Fruit fly (Drosophila melanogaster) whole organism, embryonic: Measurements from ENCODE around the gene CG13096.
A peak's percentile ranks its signal among the peaks of the same experiment; 100 is the strongest.

Source experiments
- CG10147 ChIP-seq: fragments of 200-800 bp; sonication (Bioruptor generic); optimal IDR thresholded peaks from 2 replicates; lab custom pipeline; 2019; ENCODE audit warnings: missing biosample characterization, mild to moderate bottlenecking, missing genetic modification characterization, moderate library complexity
- CG10321 ChIP-seq: fragments of 200-800 bp; sonication (Bioruptor generic); IDR thresholded peaks from 2 replicates; pipeline ENCODE4 v1.3.6; 2022; ENCODE audit warnings: missing biosample characterization, missing genetic modification characterization
- CG10565 ChIP-seq: fragments of 200-800 bp; sonication (Bioruptor generic); optimal IDR thresholded peaks from 3 replicates; lab custom pipeline; 2016; ENCODE audit warnings: missing biosample characterization, mild to moderate bottlenecking, missing genetic modification characterization
- CG10654 ChIP-seq: fragments of 200-800 bp; sonication (Bioruptor generic); optimal IDR thresholded peaks from 2 replicates; lab custom pipeline; 2016; ENCODE audit warnings: missing biosample characterization, missing genetic modification characterization
- CG10959 ChIP-seq: fragments of 200-800 bp; sonication (Bioruptor generic); IDR thresholded peaks from 2 replicates; pipeline ENCODE4 v1.3.6; 2022; ENCODE audit warnings: missing biosample characterization, missing genetic modification characterization
- CG11398 ChIP-seq: fragments of 200-800 bp; sonication (Bioruptor generic); optimal IDR thresholded peaks from 2 replicates; lab custom pipeline; 2016; ENCODE audit warnings: missing biosample characterization, missing genetic modification characterization
- CG11695 ChIP-seq: fragments of 200-800 bp; sonication (Bioruptor generic); IDR thresholded peaks from 3 replicates; pipeline ENCODE4 v1.3.6; 2022; ENCODE audit warnings: missing biosample characterization, missing genetic modification characterization
- CG12236 ChIP-seq: fragments of 200-800 bp; sonication (Bioruptor generic); optimal IDR thresholded peaks from 2 replicates; lab custom pipeline; 2016; ENCODE audit warnings: missing biosample characterization, missing genetic modification characterization
- CG13894 ChIP-seq: fragments of 200-800 bp; sonication (Bioruptor generic); optimal IDR thresholded peaks from 3 replicates; lab custom pipeline; 2018; ENCODE audit warnings: missing biosample characterization, mild to moderate bottlenecking, missing genetic modification characterization, moderate library complexity
- CG14014 ChIP-seq: fragments of 200-800 bp; sonication (Bioruptor generic); IDR thresholded peaks from 2 replicates; pipeline ENCODE4 v1.3.6; 2022; ENCODE audit warnings: missing biosample characterization, missing genetic modification characterization
- CG1603 ChIP-seq: fragments of 200-800 bp; sonication (Bioruptor generic); optimal IDR thresholded peaks from 2 replicates; lab custom pipeline; 2019; ENCODE audit warnings: missing biosample characterization, mild to moderate bottlenecking, missing genetic modification characterization, moderate library complexity
- CG1647 ChIP-seq: fragments of 200-800 bp; sonication (Bioruptor generic); optimal IDR thresholded peaks from 3 replicates; lab custom pipeline; 2016; ENCODE audit warnings: missing biosample characterization, missing genetic modification characterization
- CG17912 ChIP-seq: fragments of 200-800 bp; sonication (Bioruptor generic); optimal IDR thresholded peaks from 2 replicates; lab custom pipeline; 2018; ENCODE audit warnings: missing biosample characterization, mild to moderate bottlenecking, missing genetic modification characterization
- CG31365 ChIP-seq: fragments of 200-800 bp; sonication (Bioruptor generic); optimal IDR thresholded peaks from 2 replicates; lab custom pipeline; 2018; ENCODE audit warnings: missing biosample characterization, mild to moderate bottlenecking, missing genetic modification characterization
- CG3407 ChIP-seq: fragments of 200-800 bp; sonication (Bioruptor generic); optimal IDR thresholded peaks from 2 replicates; lab custom pipeline; 2018; ENCODE audit warnings: missing biosample characterization, mild to moderate bottlenecking, missing genetic modification characterization
- CG4730 ChIP-seq: fragments of 200-800 bp; sonication (Bioruptor generic); IDR thresholded peaks from 2 replicates; pipeline ENCODE4 v1.3.6; 2022; ENCODE audit warnings: missing biosample characterization, missing genetic modification characterization
- CG4820 ChIP-seq: fragments of 200-800 bp; sonication (Bioruptor generic); optimal IDR thresholded peaks from 3 replicates; lab custom pipeline; 2016; ENCODE audit warnings: missing biosample characterization, missing genetic modification characterization
- CG4854 ChIP-seq: fragments of 200-800 bp; sonication (Bioruptor generic); optimal IDR thresholded peaks from 2 replicates; lab custom pipeline; 2016; ENCODE audit warnings: missing biosample characterization, missing genetic modification characterization, inconsistent platforms
- CG6254 ChIP-seq: fragments of 200-800 bp; sonication (Bioruptor generic); optimal IDR thresholded peaks from 3 replicates; lab custom pipeline; 2017; ENCODE audit warnings: mild to moderate bottlenecking, missing biosample characterization, missing genetic modification reagents, missing genetic modification characterization
- CG6683 ChIP-seq: fragments of 200-800 bp; sonication (Bioruptor generic); optimal IDR thresholded peaks from 2 replicates; lab custom pipeline; 2017; ENCODE audit warnings: missing biosample characterization, mild to moderate bottlenecking, missing genetic modification characterization, missing genetic modification reagents
- CG8924 ChIP-seq: fragments of 200-800 bp; optimal IDR thresholded peaks from 3 replicates; lab custom pipeline; 2019; ENCODE audit warnings: missing biosample characterization, mild to moderate bottlenecking, missing genetic modification characterization, moderate library complexity
- CG9727 ChIP-seq: fragments of 200-800 bp; sonication (Bioruptor generic); optimal IDR thresholded peaks from 3 replicates; lab custom pipeline; 2017; ENCODE audit warnings: missing biosample characterization, mild to moderate bottlenecking, missing genetic modification characterization
- Camta ChIP-seq: fragments of 200-800 bp; sonication (Bioruptor generic); optimal IDR thresholded peaks from 2 replicates; lab custom pipeline; 2016; ENCODE audit warnings: missing biosample characterization, missing genetic modification characterization
- Dp ChIP-seq: fragments of 200-800 bp; sonication (Bioruptor generic); optimal IDR thresholded peaks from 2 replicates; lab custom pipeline; 2018; ENCODE audit warnings: missing biosample characterization, mild to moderate bottlenecking, missing genetic modification characterization, moderate library complexity
- Ets65A ChIP-seq: fragments of 200-800 bp; sonication (Bioruptor generic); peaks from one replicate; lab custom pipeline; 2016; ENCODE audit warnings: missing biosample characterization, missing genetic modification characterization
- Ets97D ChIP-seq: fragments of 200-800 bp; sonication (Bioruptor generic); optimal IDR thresholded peaks from 3 replicates; lab custom pipeline; 2016; ENCODE audit warnings: missing biosample characterization, missing genetic modification characterization
- Hr39 ChIP-seq: fragments of >200 bp; optimal IDR thresholded peaks from 2 replicates; lab custom pipeline; 2017
- Hr78 ChIP-seq, 2 experiments: fragments of 200-800 bp in 1 of 2; fragments of >200 bp in 1 of 2; sonication (Bioruptor generic) in 1 of 2; optimal IDR thresholded peaks; 2 replicates each; lab custom pipeline; 2017 to 2019; ENCODE audit warnings: missing biosample characterization in 2 of 2, missing genetic modification characterization in 2 of 2, mild to moderate bottlenecking in 1 of 2, moderate library complexity in 1 of 2
- Opbp ChIP-seq: fragments of 200-800 bp; sonication (Bioruptor generic); IDR thresholded peaks from 3 replicates; pipeline ENCODE4 v1.3.6; 2022; ENCODE audit warnings: missing biosample characterization, missing genetic modification characterization; ENCODE audit not compliant: partially characterized antibody
- Poxn ChIP-seq: fragments of 200-800 bp; sonication (Bioruptor generic); IDR thresholded peaks from 2 replicates; pipeline ENCODE4 v1.3.6; 2022; ENCODE audit warnings: missing biosample characterization, missing genetic modification characterization
- Ptx1 ChIP-seq: fragments of 200-800 bp; sonication (Bioruptor generic); IDR thresholded peaks from 2 replicates; pipeline ENCODE4 v1.3.6; 2022; ENCODE audit warnings: missing biosample characterization, missing genetic modification characterization
- Ravus ChIP-seq: fragments of 200-800 bp; sonication (Bioruptor generic); IDR thresholded peaks from 2 replicates; pipeline ENCODE4 v1.3.6; 2022; ENCODE audit warnings: missing biosample characterization, missing genetic modification characterization
- abd-A ChIP-seq: fragments of 200-800 bp; sonication (Bioruptor generic); optimal IDR thresholded peaks from 3 replicates; lab custom pipeline; 2019; ENCODE audit warnings: missing biosample characterization, mild to moderate bottlenecking, missing genetic modification characterization, moderate library complexity
- al ChIP-seq: fragments of 200-800 bp; sonication (Bioruptor generic); IDR thresholded peaks from 2 replicates; pipeline ENCODE4 v1.3.6; 2022; ENCODE audit warnings: missing biosample characterization, missing genetic modification characterization
- br ChIP-seq: fragments of >200 bp; optimal IDR thresholded peaks from 2 replicates; lab custom pipeline; 2017
- chif ChIP-seq, 2 experiments: fragments of 200-800 bp; sonication (Bioruptor generic); optimal IDR thresholded peaks; 3 replicates each; lab custom pipeline; 2016; ENCODE audit warnings: missing biosample characterization in 2 of 2, missing genetic modification characterization in 2 of 2
- fd102C ChIP-seq: fragments of 200-800 bp; sonication (Bioruptor generic); optimal IDR thresholded peaks from 2 replicates; lab custom pipeline; 2018; ENCODE audit warnings: missing biosample characterization, mild to moderate bottlenecking, missing genetic modification characterization, moderate library complexity
- gce ChIP-seq: fragments of 200-800 bp; sonication (Bioruptor generic); IDR thresholded peaks from 3 replicates; pipeline ENCODE4 v1.3.6; 2022; ENCODE audit warnings: missing biosample characterization, missing genetic modification characterization
- kah ChIP-seq: fragments of 200-800 bp; sonication (Bioruptor generic); optimal IDR thresholded peaks from 2 replicates; lab custom pipeline; 2018; ENCODE audit warnings: missing biosample characterization, mild to moderate bottlenecking, missing genetic modification characterization
- lov ChIP-seq, 2 experiments: fragments of 200-800 bp in 1 of 2; fragments of >200 bp in 1 of 2; sonication (Bioruptor generic) in 1 of 2; IDR thresholded peaks in 1 of 2; optimal IDR thresholded peaks in 1 of 2; 2 replicates in 1 of 2; 3 replicates in 1 of 2; pipeline versions ENCODE4 v1.3.6 to Lab custom; 2017 to 2022; ENCODE audit warnings: missing biosample characterization in 1 of 2, missing genetic modification characterization in 1 of 2
- nerfin-2 ChIP-seq: fragments of 200-800 bp; sonication (Bioruptor generic); IDR thresholded peaks from 2 replicates; pipeline ENCODE4 v1.3.6; 2022; ENCODE audit warnings: missing biosample characterization, missing genetic modification characterization; ENCODE audit not compliant: partially characterized antibody
- oc ChIP-seq: fragments of 200-800 bp; sonication (Bioruptor generic); optimal IDR thresholded peaks from 2 replicates; lab custom pipeline; 2018; ENCODE audit warnings: missing biosample characterization, mild to moderate bottlenecking, missing genetic modification characterization, moderate library complexity
- onecut ChIP-seq: fragments of 200-800 bp; sonication (Bioruptor generic); IDR thresholded peaks from 2 replicates; pipeline ENCODE4 v1.3.6; 2022; ENCODE audit warnings: missing biosample characterization, missing genetic modification characterization
- p53 ChIP-seq: fragments of 200-800 bp; sonication (Bioruptor generic); optimal IDR thresholded peaks from 2 replicates; lab custom pipeline; 2016; ENCODE audit warnings: missing biosample characterization, missing genetic modification characterization
- prd ChIP-seq, 3 experiments: fragments of >200 bp in 2 of 3; fragments of 200-800 bp in 1 of 3; sonication (Bioruptor generic) in 1 of 3; optimal IDR thresholded peaks in 2 of 3; IDR thresholded peaks in 1 of 3; 2 replicates in 2 of 3; 3 replicates in 1 of 3; pipeline versions ENCODE4 v1.3.6 to Lab custom; 2017 to 2022; ENCODE audit warnings: missing biosample characterization in 1 of 3, missing genetic modification characterization in 1 of 3
- pzg ChIP-seq: fragments of 200-800 bp; sonication (Bioruptor generic); optimal IDR thresholded peaks from 3 replicates; lab custom pipeline; 2018; ENCODE audit warnings: missing biosample characterization, mild to moderate bottlenecking, missing genetic modification characterization, moderate library complexity
- rib ChIP-seq: fragments of 200-800 bp; sonication (Bioruptor generic); IDR thresholded peaks from 2 replicates; pipeline ENCODE4 v1.3.6; 2022; ENCODE audit warnings: missing biosample characterization, missing genetic modification characterization
- sug ChIP-seq: fragments of 200-800 bp; optimal IDR thresholded peaks from 2 replicates; lab custom pipeline; 2019; ENCODE audit warnings: missing biosample characterization, mild to moderate bottlenecking, missing genetic modification characterization, moderate library complexity
- twi ChIP-seq: fragments of 200-800 bp; optimal IDR thresholded peaks from 2 replicates; lab custom pipeline; 2019; ENCODE audit warnings: missing biosample characterization, mild to moderate bottlenecking, missing genetic modification characterization, moderate library complexity
- zfh2 ChIP-seq: fragments of 200-800 bp; sonication (Bioruptor generic); optimal IDR thresholded peaks from 2 replicates; lab custom pipeline; 2016; ENCODE audit warnings: missing biosample characterization, missing genetic modification characterization

Gene CG13096

dm6 chr2L:8473448-8473847 lies 38.2 kb downstream of the CG13096 start (continued):
- no peak for TF ChIP-seq CG10959
- no peak for TF ChIP-seq pzg (GFP tag; lab: Kevin White, UChicago)
- TF ChIP-seq twi (tag; lab: Kevin White, UChicago), result no peak
- no peak for TF ChIP-seq CG10565 (GFP tag; lab: Kevin White, UChicago)
- TF ChIP-seq CG17912 (GFP tag; lab: Kevin White, UChicago), result no peak
- TF ChIP-seq kah (GFP tag; lab: Kevin White, UChicago), result no peak
- TF ChIP-seq CG6254, result peak; percentile 71
- peak; percentile 73; the same call in 1 of the 2 replicates for TF ChIP-seq Ptx1 (GFP tag; lab: Robert Waterston, UW)
- TF ChIP-seq al, result no peak
- peak; percentile 9 for TF ChIP-seq CG3407 (GFP tag; lab: Kevin White, UChicago)
- TF ChIP-seq Ets65A, result peak; percentile 85
- TF ChIP-seq zfh2, result no peak
- TF ChIP-seq gce, result peak; percentile 61; the same call in 1 of the 3 replicates
- TF ChIP-seq CG1603 (tag; lab: Kevin White, UChicago), result peak; percentile 11
- no peak for TF ChIP-seq Hr78 (GFP tag; optimal IDR thresholded peaks at IDR 0.05; lab: Kevin White, UChicago)
- TF ChIP-seq Ets97D (GFP tag; lab: Kevin White, UChicago), result no peak
- no peak for TF ChIP-seq CG10654 (GFP tag; lab: Kevin White, UChicago)
- TF ChIP-seq CG11695 (GFP tag; lab: Robert Waterston, UW), result peak; percentile 46; the same call in 1 of the 3 replicates
- no peak for TF ChIP-seq CG4854
- TF ChIP-seq CG4730, result no peak
- TF ChIP-seq Dp (GFP tag; lab: Kevin White, UChicago), result no peak
- no peak for TF ChIP-seq nerfin-2 (GFP tag; lab: Robert Waterston, UW)
- TF ChIP-seq Poxn (GFP tag; lab: Robert Waterston, UW), result no peak
- TF ChIP-seq Opbp (GFP tag; lab: Robert Waterston, UW), result no peak
- peak; percentile 47; the same call in 1 of the 2 replicates for TF ChIP-seq CG14014 (GFP tag; lab: Robert Waterston, UW)
- TF ChIP-seq sug (tag; lab: Kevin White, UChicago), result no peak
- TF ChIP-seq CG9727 (GFP tag; lab: Kevin White, UChicago), result peak; percentile 66
- TF ChIP-seq CG6683 (GFP tag; lab: Kevin White, UChicago), result no peak
- TF ChIP-seq CG12236 (GFP tag; lab: Kevin White, UChicago), result no peak
- no peak for TF ChIP-seq CG11398 (GFP tag; lab: Kevin White, UChicago)
- no peak for TF ChIP-seq CG13894 (tag; lab: Kevin White, UChicago)
- TF ChIP-seq chif (GFP tag; optimal IDR thresholded peaks at IDR 0.05; lab: Kevin White, UChicago), result peak in 1 of 2 experiments; percentile 24
- no peak for TF ChIP-seq rib
- peak; percentile 35 for TF ChIP-seq CG4820 (GFP tag; lab: Kevin White, UChicago)
- no peak; the same call in 1 of the 2 replicates for TF ChIP-seq CG10321 (GFP tag; lab: Robert Waterston, UW)
- no peak for TF ChIP-seq prd (optimal IDR thresholded peaks at IDR 0.05; lab: Kevin White, UChicago)
- peak; percentile 77 for TF ChIP-seq prd (GFP tag; IDR thresholded peaks at IDR 0.05; lab: Robert Waterston, UW)
- peak; percentile 10 for TF ChIP-seq oc
- TF ChIP-seq Hr39, result no peak
- peak; percentile 19 for TF ChIP-seq CG1647 (GFP tag; lab: Kevin White, UChicago)
- TF ChIP-seq fd102C (GFP tag; lab: Kevin White, UChicago), result no peak
- no peak for TF ChIP-seq p53 (GFP tag; lab: Kevin White, UChicago)
- TF ChIP-seq CG31365, result no peak
- TF ChIP-seq CG10147 (GFP tag; lab: Kevin White, UChicago), result no peak
- no peak for TF ChIP-seq Ravus (GFP tag; lab: Robert Waterston, UW)
- no peak for TF ChIP-seq br
- TF ChIP-seq CG8924 (tag; lab: Kevin White, UChicago), result peak; percentile 22
- no peak for TF ChIP-seq Camta
- TF ChIP-seq lov (optimal IDR thresholded peaks at IDR 0.05; lab: Kevin White, UChicago), result no peak
- peak; percentile 76; the same call in 2 of the 3 replicates for TF ChIP-seq lov (GFP tag; IDR thresholded peaks at IDR 0.05; lab: Robert Waterston, UW)
- 0 out of 2 replicates have a peak, but pooled peaks have one; percentile 6 for TF ChIP-seq onecut
- TF ChIP-seq abd-A (tag; lab: Kevin White, UChicago), result no peak
